Fruit fly (Drosophila melanogaster): ENCODE results near the gene Drsl6.

Drsl6 gene

dm6 chr3L:3325925-3326903 lies 10.0 kb downstream of the Drsl6 start, which contains the start of gene Gtpx (continued):
- TF ChIP-seq ERR (GFP tag; optimal IDR thresholded peaks at IDR 0.05) = no peak
- peak; percentile 6 for TF ChIP-seq ab (GFP tag; optimal IDR thresholded peaks at IDR 0.05)
- peak; percentile 46 for TF ChIP-seq CG18619 (GFP tag; optimal IDR thresholded peaks at IDR 0.05)
- TF ChIP-seq Dbx (GFP tag; IDR thresholded peaks at IDR 0.05) = no peak
- TF ChIP-seq H15 (GFP tag; IDR thresholded peaks at IDR 0.05) = no peak
- no peak for TF ChIP-seq ara (GFP tag; IDR thresholded peaks at IDR 0.05)
- peak; percentile 71 for TF ChIP-seq cg (GFP tag; optimal IDR thresholded peaks at IDR 0.05)
- TF ChIP-seq CG3726 (GFP tag; IDR thresholded peaks at IDR 0.05) = no peak
- peak; percentile 11 for TF ChIP-seq fu2 (GFP tag; optimal IDR thresholded peaks at IDR 0.05)
- no peak; the same call in 1 of the 2 replicates for TF ChIP-seq onecut (GFP tag; IDR thresholded peaks at IDR 0.05)
- peak; percentile 32 for TF ChIP-seq CG18476 (GFP tag; optimal IDR thresholded peaks at IDR 0.05)
- peak; percentile 28 for TF ChIP-seq dm (GFP tag; optimal IDR thresholded peaks at IDR 0.05)
- peak; percentile 30 for TF ChIP-seq CG8478 (optimal IDR thresholded peaks at IDR 0.05)
- TF ChIP-seq CG6689 (GFP tag; IDR thresholded peaks at IDR 0.05) = no peak
- no peak for TF ChIP-seq CG2678 (tag; optimal IDR thresholded peaks at IDR 0.05)
- TF ChIP-seq CG17385 (GFP tag; optimal IDR thresholded peaks at IDR 0.05) = peak; percentile 49
- TF ChIP-seq CG1647 (GFP tag; optimal IDR thresholded peaks at IDR 0.05) = no peak
- no peak for TF ChIP-seq ssp (GFP tag; IDR thresholded peaks at IDR 0.05)
- peak; percentile 57 for TF ChIP-seq B-H2 (GFP tag; optimal IDR thresholded peaks at IDR 0.05)
- peak; percentile 65 for TF ChIP-seq CG14710 (tag; optimal IDR thresholded peaks at IDR 0.05)
- peak; percentile 20 for TF ChIP-seq Mes4 (GFP tag; optimal IDR thresholded peaks at IDR 0.05)
- no peak for TF ChIP-seq tio (GFP tag; optimal IDR thresholded peaks at IDR 0.05)
- no peak for TF ChIP-seq B-H1 (GFP tag; IDR thresholded peaks at IDR 0.05)
- TF ChIP-seq Lpt (GFP tag; optimal IDR thresholded peaks at IDR 0.05) = no peak
- TF ChIP-seq CG6272 (GFP tag; IDR thresholded peaks at IDR 0.05) = no peak
- TF ChIP-seq dysf (GFP tag; IDR thresholded peaks at IDR 0.05) = peak; percentile 28; the same call in 1 of the 3 replicates
- no peak for TF ChIP-seq Awh (GFP tag; IDR thresholded peaks at IDR 0.05)
- no peak for TF ChIP-seq Vsx1 (GFP tag; optimal IDR thresholded peaks at IDR 0.05)
- peak; percentile 64 for TF ChIP-seq slbo (GFP tag; IDR thresholded peaks at IDR 0.05)
- peak; percentile 32 for TF ChIP-seq kni (GFP tag; optimal IDR thresholded peaks at IDR 0.05)
- no peak for TF ChIP-seq CG4854 (GFP tag; optimal IDR thresholded peaks at IDR 0.05)
- TF ChIP-seq CG33213 (GFP tag; optimal IDR thresholded peaks at IDR 0.05) = peak; percentile 42
- peak; percentile 9 for TF ChIP-seq nerfin-1 (tag; optimal IDR thresholded peaks at IDR 0.05)
- TF ChIP-seq sug (tag; optimal IDR thresholded peaks at IDR 0.05) = peak; percentile 70
- peak; percentile 22 for TF ChIP-seq pnt (GFP tag; optimal IDR thresholded peaks at IDR 0.05)
- no peak for TF ChIP-seq dan (GFP tag; IDR thresholded peaks at IDR 0.05)
- no peak for TF ChIP-seq repo (GFP tag; optimal IDR thresholded peaks at IDR 0.05)
- TF ChIP-seq CG7271 (tag; optimal IDR thresholded peaks at IDR 0.05) = no peak
- no peak for TF ChIP-seq CG3407 (GFP tag; optimal IDR thresholded peaks at IDR 0.05)
- no peak for TF ChIP-seq CG3838 (GFP tag; optimal IDR thresholded peaks at IDR 0.05)
- TF ChIP-seq az2 (GFP tag; optimal IDR thresholded peaks at IDR 0.05) = peak; percentile 30
- no peak for TF ChIP-seq CG2875 (GFP tag; optimal IDR thresholded peaks at IDR 0.05)
- no peak for TF ChIP-seq pb (GFP tag; optimal IDR thresholded peaks at IDR 0.05)
- TF ChIP-seq seq (GFP tag; IDR thresholded peaks at IDR 0.05) = no peak
- peak; percentile 62 for TF ChIP-seq CG30403 (GFP tag; optimal IDR thresholded peaks at IDR 0.05)
- no peak for TF ChIP-seq chinmo (GFP tag; IDR thresholded peaks at IDR 0.05; ENCODE audit: partially characterized antibody)
- peak; percentile 55 to 81 for TF ChIP-seq Pdp1 (GFP tag; optimal IDR thresholded peaks at IDR 0.05)
- peak; percentile 23 for TF ChIP-seq Elba2 (GFP tag; optimal IDR thresholded peaks at IDR 0.05)
- peak; percentile 6 for TF ChIP-seq ewg (GFP tag; optimal IDR thresholded peaks at IDR 0.05)
- TF ChIP-seq dmrt99B (tag; optimal IDR thresholded peaks at IDR 0.05) = no peak

All from whole organism, embryonic.